Fruit fly (Drosophila melanogaster) whole organism, embryonic: ENCODE data around the gene velo.

Source experiments
- CG10431 ChIP-seq: fragments of 200-800 bp; sonication (Bioruptor generic); optimal IDR thresholded peaks from 3 replicates; lab custom pipeline; 2018; ENCODE audit warnings: missing biosample characterization, mild to moderate bottlenecking, missing genetic modification characterization
- CG10462 ChIP-seq: fragments of 200-800 bp; sonication (Bioruptor generic); optimal IDR thresholded peaks from 2 replicates; lab custom pipeline; 2016; ENCODE audit warnings: missing biosample characterization, missing genetic modification characterization
- CG13424 ChIP-seq: fragments of 200-800 bp; sonication (Bioruptor generic); optimal IDR thresholded peaks from 2 replicates; lab custom pipeline; 2019; ENCODE audit warnings: missing biosample characterization, mild to moderate bottlenecking, missing genetic modification characterization, moderate library complexity
- CG13624 ChIP-seq: fragments of 200-800 bp; sonication (Bioruptor generic); optimal IDR thresholded peaks from 2 replicates; lab custom pipeline; 2016; ENCODE audit warnings: missing biosample characterization, missing genetic modification characterization
- CG14050 ChIP-seq: fragments of 200-800 bp; sonication (Bioruptor generic); IDR thresholded peaks from 3 replicates; pipeline ENCODE4 v1.3.6; 2022; ENCODE audit warnings: missing biosample characterization, missing genetic modification characterization
- CG14667 ChIP-seq: fragments of 200-800 bp; sonication (Bioruptor generic); IDR thresholded peaks from 2 replicates; pipeline ENCODE4 v1.3.6; 2022; ENCODE audit warnings: missing biosample characterization, missing genetic modification characterization
- CG15514 ChIP-seq: fragments of 200-800 bp; sonication (Bioruptor generic); optimal IDR thresholded peaks from 3 replicates; lab custom pipeline; 2017; ENCODE audit warnings: missing biosample characterization, missing genetic modification characterization, mild to moderate bottlenecking, moderate library complexity, missing genetic modification reagents
- CG1602 ChIP-seq: fragments of 200-800 bp; sonication (Bioruptor generic); optimal IDR thresholded peaks from 3 replicates; lab custom pipeline; 2016; ENCODE audit warnings: missing biosample characterization, missing genetic modification characterization
- CG1792 ChIP-seq: fragments of 200-800 bp; sonication (Bioruptor generic); optimal IDR thresholded peaks from 2 replicates; lab custom pipeline; 2016; ENCODE audit warnings: missing biosample characterization, missing genetic modification characterization
- CG2116 ChIP-seq: fragments of 200-800 bp; sonication (Bioruptor generic); optimal IDR thresholded peaks from 3 replicates; lab custom pipeline; 2018; ENCODE audit warnings: missing biosample characterization, mild to moderate bottlenecking, missing genetic modification characterization
- CG2120 ChIP-seq: fragments of 200-800 bp; sonication (Bioruptor generic); optimal IDR thresholded peaks from 3 replicates; lab custom pipeline; 2016; ENCODE audit warnings: missing biosample characterization, missing genetic modification characterization
- CG3065 ChIP-seq: fragments of 200-800 bp; sonication (Bioruptor generic); optimal IDR thresholded peaks from 2 replicates; lab custom pipeline; 2016; ENCODE audit warnings: missing biosample characterization, missing genetic modification characterization
- CG31224 ChIP-seq: fragments of 200-800 bp; sonication (Bioruptor generic); IDR thresholded peaks from 2 replicates; pipeline ENCODE4 v1.3.6; 2022; ENCODE audit warnings: missing biosample characterization, missing genetic modification characterization
- CG32767 ChIP-seq: fragments of 200-800 bp; sonication (Bioruptor generic); IDR thresholded peaks from 2 replicates; pipeline ENCODE4 v1.3.6; 2022; ENCODE audit warnings: missing biosample characterization, missing genetic modification characterization
- CG33213 ChIP-seq: fragments of 200-800 bp; sonication (Bioruptor generic); optimal IDR thresholded peaks from 3 replicates; lab custom pipeline; 2016; ENCODE audit warnings: missing biosample characterization, missing genetic modification characterization
- CG7372 ChIP-seq: fragments of 200-800 bp; sonication (Bioruptor generic); IDR thresholded peaks from 2 replicates; pipeline ENCODE4 v1.3.6; 2022; ENCODE audit warnings: missing biosample characterization, missing genetic modification characterization
- CG8924 ChIP-seq: fragments of 200-800 bp; optimal IDR thresholded peaks from 3 replicates; lab custom pipeline; 2019; ENCODE audit warnings: missing biosample characterization, mild to moderate bottlenecking, missing genetic modification characterization, moderate library complexity
- CG9817 ChIP-seq: fragments of 200-800 bp; sonication (Bioruptor generic); optimal IDR thresholded peaks from 2 replicates; lab custom pipeline; 2018; ENCODE audit warnings: missing biosample characterization, mild to moderate bottlenecking, missing genetic modification characterization, moderate library complexity
- CTCF ChIP-seq: fragments of 200-800 bp; sonication (Bioruptor generic); optimal IDR thresholded peaks from 2 replicates; lab custom pipeline; 2017; ENCODE audit warnings: missing biosample characterization, mild to moderate bottlenecking, missing genetic modification characterization, moderate library complexity
- Eip74EF ChIP-seq, 2 experiments: fragments of 200-800 bp in 1 of 2; fragments of >200 bp in 1 of 2; sonication (Bioruptor generic) in 1 of 2; optimal IDR thresholded peaks; 2 replicates each; lab custom pipeline; 2017 to 2019; ENCODE audit warnings: missing biosample characterization in 2 of 2, missing genetic modification characterization in 2 of 2, mild to moderate bottlenecking in 1 of 2, moderate library complexity in 1 of 2
- HHEX ChIP-seq: fragments of 200-800 bp; sonication (Bioruptor generic); optimal IDR thresholded peaks from 3 replicates; lab custom pipeline; 2017; ENCODE audit warnings: missing biosample characterization, mild to moderate bottlenecking, missing genetic modification characterization, missing genetic modification reagents
- HLH54F ChIP-seq: fragments of 200-800 bp; sonication (Bioruptor generic); optimal IDR thresholded peaks from 3 replicates; lab custom pipeline; 2016; ENCODE audit warnings: missing biosample characterization, missing genetic modification characterization
- Hr51 ChIP-seq, 2 experiments: fragments of 200-800 bp; sonication (Bioruptor generic); optimal IDR thresholded peaks; 2 replicates in 1 of 2; 3 replicates in 1 of 2; lab custom pipeline; 2016 to 2018; ENCODE audit warnings: missing biosample characterization in 2 of 2, missing genetic modification characterization in 2 of 2, mild to moderate bottlenecking in 1 of 2, moderate library complexity in 1 of 2
- Hsf ChIP-seq: fragments of 200-800 bp; sonication (Bioruptor generic); optimal IDR thresholded peaks from 3 replicates; lab custom pipeline; 2016; ENCODE audit warnings: missing biosample characterization, missing genetic modification characterization
- Sin3A ChIP-seq: fragments of >200 bp; optimal IDR thresholded peaks from 2 replicates; lab custom pipeline; 2018
- Xrp1 ChIP-seq: fragments of 200-800 bp; sonication (Bioruptor generic); IDR thresholded peaks from 2 replicates; pipeline ENCODE4 v1.3.6; 2022; ENCODE audit warnings: missing biosample characterization, missing genetic modification characterization
- amos ChIP-seq: fragments of 200-800 bp; sonication (Bioruptor generic); IDR thresholded peaks from 2 replicates; pipeline ENCODE4 v1.3.6; 2022; ENCODE audit warnings: missing biosample characterization, missing genetic modification characterization; ENCODE audit not compliant: partially characterized antibody
- aop ChIP-seq: fragments of 200-800 bp; sonication (Bioruptor generic); IDR thresholded peaks from 2 replicates; pipeline ENCODE4 v1.3.6; 2022; ENCODE audit warnings: missing biosample characterization, missing genetic modification characterization
- ase ChIP-seq: fragments of 200-800 bp; sonication (Bioruptor generic); IDR thresholded peaks from 3 replicates; pipeline ENCODE4 v1.3.6; 2022; ENCODE audit warnings: missing biosample characterization, missing genetic modification characterization
- az2 ChIP-seq: fragments of 200-800 bp; sonication (Bioruptor generic); optimal IDR thresholded peaks from 3 replicates; lab custom pipeline; 2016; ENCODE audit warnings: missing biosample characterization, missing genetic modification characterization
- bbx ChIP-seq: fragments of 200-800 bp; sonication (Bioruptor generic); IDR thresholded peaks from 2 replicates; pipeline ENCODE4 v1.3.6; 2022; ENCODE audit warnings: missing biosample characterization, missing genetic modification characterization; ENCODE audit not compliant: partially characterized antibody
- bigmax ChIP-seq: fragments of 200-800 bp; sonication (Bioruptor generic); optimal IDR thresholded peaks from 2 replicates; lab custom pipeline; 2018; ENCODE audit warnings: missing biosample characterization, mild to moderate bottlenecking, missing genetic modification characterization
- cad ChIP-seq: fragments of >200 bp; optimal IDR thresholded peaks from 2 replicates; lab custom pipeline; 2017; ENCODE audit warnings: missing biosample characterization, missing genetic modification characterization
- danr ChIP-seq: fragments of 200-800 bp; sonication (Bioruptor generic); IDR thresholded peaks from 2 replicates; pipeline ENCODE4 v1.3.6; 2022; ENCODE audit warnings: missing biosample characterization, missing genetic modification characterization
- fd96Cb ChIP-seq: fragments of 200-800 bp; sonication (Bioruptor generic); optimal IDR thresholded peaks from 2 replicates; lab custom pipeline; 2018; ENCODE audit warnings: missing biosample characterization, mild to moderate bottlenecking, missing genetic modification characterization, moderate library complexity
- fu2 ChIP-seq: fragments of 200-800 bp; sonication (Bioruptor generic); optimal IDR thresholded peaks from 2 replicates; lab custom pipeline; 2016; ENCODE audit warnings: missing biosample characterization, missing genetic modification characterization
- ham ChIP-seq: fragments of 200-800 bp; sonication (Bioruptor generic); IDR thresholded peaks from 2 replicates; pipeline ENCODE4 v1.3.6; 2022; ENCODE audit warnings: missing biosample characterization, missing genetic modification characterization
- hkb ChIP-seq, 2 experiments: fragments of 200-800 bp in 1 of 2; fragments of >200 bp in 1 of 2; sonication (Bioruptor generic) in 1 of 2; IDR thresholded peaks in 1 of 2; optimal IDR thresholded peaks in 1 of 2; 2 replicates each; pipeline versions ENCODE4 v1.3.6 to Lab custom; 2017 to 2022; ENCODE audit warnings: missing biosample characterization in 1 of 2, missing genetic modification characterization in 1 of 2
- jing ChIP-seq: fragments of 200-800 bp; sonication (Bioruptor generic); optimal IDR thresholded peaks from 2 replicates; lab custom pipeline; 2018; ENCODE audit warnings: missing biosample characterization, mild to moderate bottlenecking, missing genetic modification characterization
- maf-S ChIP-seq: fragments of 200-800 bp; sonication (Bioruptor generic); optimal IDR thresholded peaks from 2 replicates; lab custom pipeline; 2016; ENCODE audit warnings: missing biosample characterization, missing genetic modification characterization
- mam ChIP-seq: fragments of 200-800 bp; sonication (Bioruptor generic); optimal IDR thresholded peaks from 3 replicates; lab custom pipeline; 2016; ENCODE audit warnings: missing biosample characterization, missing genetic modification characterization
- oc ChIP-seq: fragments of 200-800 bp; sonication (Bioruptor generic); optimal IDR thresholded peaks from 2 replicates; lab custom pipeline; 2018; ENCODE audit warnings: missing biosample characterization, mild to moderate bottlenecking, missing genetic modification characterization, moderate library complexity
- org-1 ChIP-seq: fragments of 200-800 bp; sonication (Bioruptor generic); optimal IDR thresholded peaks from 2 replicates; lab custom pipeline; 2017; ENCODE audit warnings: missing biosample characterization, missing genetic modification characterization
- shn ChIP-seq: fragments of 200-800 bp; sonication (Bioruptor generic); optimal IDR thresholded peaks from 3 replicates; lab custom pipeline; 2016; ENCODE audit warnings: missing biosample characterization, missing genetic modification characterization
- so ChIP-seq: fragments of 200-800 bp; sonication (Bioruptor generic); IDR thresholded peaks from 3 replicates; pipeline ENCODE4 v1.3.6; 2022; ENCODE audit warnings: missing biosample characterization, missing genetic modification characterization
- sob ChIP-seq: fragments of 200-800 bp; sonication (Bioruptor generic); IDR thresholded peaks from 2 replicates; pipeline ENCODE4 v1.3.6; 2022; ENCODE audit warnings: missing biosample characterization, missing genetic modification characterization
- tio ChIP-seq: fragments of 200-800 bp; sonication (Bioruptor generic); optimal IDR thresholded peaks from 2 replicates; lab custom pipeline; 2017; ENCODE audit warnings: missing biosample characterization, missing genetic modification characterization, inconsistent platforms
- trh ChIP-seq: fragments of 200-800 bp; sonication (Bioruptor generic); optimal IDR thresholded peaks from 2 replicates; lab custom pipeline; 2016; ENCODE audit warnings: missing biosample characterization, missing genetic modification characterization
- tup ChIP-seq: fragments of 200-800 bp; sonication (Bioruptor generic); optimal IDR thresholded peaks from 2 replicates; lab custom pipeline; 2016; ENCODE audit warnings: missing biosample characterization, mild to moderate bottlenecking, missing genetic modification characterization, moderate library complexity
- tx ChIP-seq: fragments of 200-800 bp; sonication (Bioruptor generic); optimal IDR thresholded peaks from 2 replicates; lab custom pipeline; 2016; ENCODE audit warnings: missing biosample characterization, missing genetic modification characterization
- zfh2 ChIP-seq: fragments of 200-800 bp; sonication (Bioruptor generic); optimal IDR thresholded peaks from 2 replicates; lab custom pipeline; 2016; ENCODE audit warnings: missing biosample characterization, missing genetic modification characterization

velo gene

DNA sequence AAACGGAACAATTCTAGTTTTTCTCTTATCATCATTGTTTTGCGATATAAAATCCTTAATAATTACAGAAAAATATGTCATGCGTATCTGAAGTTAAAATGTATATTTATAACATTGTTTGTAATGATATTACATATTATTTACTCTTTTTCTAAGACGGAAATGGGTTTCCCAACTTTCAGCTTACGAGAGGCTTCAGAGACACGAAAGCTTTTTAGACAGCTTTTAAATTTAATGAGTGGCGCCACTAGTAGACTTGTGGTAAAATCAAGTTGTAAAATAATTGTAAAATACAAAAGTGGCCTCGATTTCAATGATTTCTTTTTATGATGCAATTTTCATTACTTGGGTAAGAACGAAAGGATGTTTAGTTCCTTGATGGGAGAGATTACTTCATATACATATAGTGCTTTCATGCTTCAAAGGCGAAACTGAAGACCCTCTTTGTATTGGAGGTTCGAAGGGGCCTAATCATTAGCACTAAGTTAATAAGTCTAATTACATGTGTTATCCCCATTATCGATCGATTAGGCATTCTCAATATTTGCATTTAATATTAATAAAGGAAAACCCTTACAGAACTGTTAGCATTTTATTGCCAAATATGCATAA is 43.5 kb downstream of the velo start (continued):
- TF ChIP-seq trh (GFP tag; lab: Kevin White, UChicago) (peak; percentile 58), CG1602 (GFP tag; lab: Kevin White, UChicago) (peak; percentile 51), CG13424 (tag; lab: Kevin White, UChicago) (peak; percentile 54), az2 (GFP tag; lab: Kevin White, UChicago) (peak; percentile 76), CG10462 (GFP tag; lab: Kevin White, UChicago) (peak; percentile 39), Eip74EF (GFP tag; optimal IDR thresholded peaks at IDR 0.05; lab: Kevin White, UChicago) (peak in 1 of 2 experiments; percentile 80), sob (GFP tag; lab: Robert Waterston, UW) (peak; percentile 92), fu2 (peak; percentile 53), CG1792 (peak; percentile 21), CG10431 (GFP tag; lab: Kevin White, UChicago) (peak; percentile 62), oc (no peak), tup (GFP tag; lab: Kevin White, UChicago) (no peak), maf-S (GFP tag; lab: Kevin White, UChicago) (peak; percentile 84), tio (peak; percentile 76), CG13624 (GFP tag; lab: Kevin White, UChicago) (peak; percentile 74), danr (GFP tag; lab: Robert Waterston, UW) (peak; percentile 75), CG7372 (GFP tag; lab: Robert Waterston, UW) (peak; percentile 79), HLH54F (GFP tag; lab: Kevin White, UChicago) (peak; percentile 60), hkb (optimal IDR thresholded peaks at IDR 0.05; lab: Kevin White, UChicago) (no peak), hkb (GFP tag; IDR thresholded peaks at IDR 0.05; lab: Robert Waterston, UW) (peak; percentile 87), CG3065 (GFP tag; lab: Kevin White, UChicago) (peak; percentile 46), CG33213 (GFP tag; lab: Kevin White, UChicago) (peak; percentile 95), Hsf (GFP tag; lab: Kevin White, UChicago) (peak; percentile 78), CG14050 (GFP tag; lab: Robert Waterston, UW) (peak; percentile 77), cad (GFP tag; lab: Kevin White, UChicago) (no peak), CG8924 (tag; lab: Kevin White, UChicago) (peak; percentile 12), ase (GFP tag; lab: Robert Waterston, UW) (peak; percentile 91), tx (peak; percentile 38), bbx (no peak), Hr51 (GFP tag; optimal IDR thresholded peaks at IDR 0.05; lab: Kevin White, UChicago) (peak; percentile 37 to 73), CG2120 (peak; percentile 61), Sin3A (lab: Kevin White, UChicago) (no peak), CG14667 (GFP tag; lab: Robert Waterston, UW) (peak; percentile 40; the same call in 1 of the 2 replicates), ham (GFP tag; lab: Robert Waterston, UW) (peak; percentile 80), fd96Cb (tag; lab: Kevin White, UChicago) (peak; percentile 47), CG15514 (GFP tag; lab: Kevin White, UChicago) (peak; percentile 86), HHEX (GFP tag; lab: Kevin White, UChicago) (peak; percentile 89), shn (GFP tag; lab: Kevin White, UChicago) (peak; percentile 13), jing (GFP tag; lab: Kevin White, UChicago) (peak; percentile 44), bigmax (peak; percentile 76), CG9817 (peak; percentile 95), CG31224 (GFP tag; lab: Robert Waterston, UW) (peak; percentile 74), so (peak; percentile 82; the same call in 2 of the 3 replicates), mam (peak; percentile 69), Xrp1 (GFP tag; lab: Robert Waterston, UW) (peak; percentile 27; the same call in 1 of the 2 replicates), CTCF (GFP tag; lab: Kevin White, UChicago) (peak; percentile 92), org-1 (GFP tag; lab: Kevin White, UChicago) (peak; percentile 82), zfh2 (GFP tag; lab: Kevin White, UChicago) (peak; percentile 78), aop (GFP tag; lab: Robert Waterston, UW) (no peak), CG32767 (GFP tag; lab: Robert Waterston, UW) (no peak), CG2116 (peak; percentile 58), amos (no peak; the same call in 1 of the 2 replicates)
